Worm (Caenorhabditis elegans): ENCODE results near the gene R05H5.3.
A peak's percentile ranks its signal among the peaks of the same experiment; 100 is the strongest.

R05H5.3 gene

DNA sequence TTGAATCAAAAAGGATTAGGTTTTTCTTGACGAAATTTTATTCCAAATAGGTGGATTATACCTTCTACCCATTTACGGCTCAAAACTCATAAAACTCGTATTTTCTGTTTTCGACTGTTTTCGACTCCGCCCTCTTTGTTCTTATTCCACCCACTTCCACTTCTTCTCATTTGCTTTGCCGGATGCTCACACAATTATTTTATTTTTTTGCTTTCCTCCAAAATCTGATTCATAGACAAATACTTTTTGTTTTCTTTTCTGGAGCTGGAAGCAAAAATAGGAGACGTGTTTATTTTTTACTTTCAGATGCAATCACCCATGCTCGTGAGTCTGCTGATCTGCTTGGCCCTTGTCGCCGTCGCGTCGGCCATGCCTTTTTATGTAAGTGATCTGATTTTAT is 42.3 kb upstream of the R05H5.3 start, which contains the start of gene nlp-63:
Gene nlp-63, plus strand, starts transcription at position 301 of the 400 bp plus-strand sequence.
- TF ChIP-seq mxl-1 (tag; optimal IDR thresholded peaks at IDR 0.05) (no peak), Y53G8AR.9 (GFP tag; conservative IDR thresholded peaks at IDR 0.05) (no peak), nhr-120 (GFP tag; IDR thresholded peaks at IDR 0.05) (no peak), sea-2 (GFP tag; IDR thresholded peaks at IDR 0.05) (no peak), nfya-1 (tag; optimal IDR thresholded peaks at IDR 0.05; ENCODE audit: borderline replicate concordance, insufficient read depth) (no peak), Y79H2A.3 (GFP tag; conservative IDR thresholded peaks at IDR 0.05) (no peak), snpc-3.4 (tag; optimal IDR thresholded peaks at IDR 0.05) (no peak), Y53F4B.3 (GFP tag; IDR thresholded peaks at IDR 0.05) (no peak), xnd-1 (tag; optimal IDR thresholded peaks at IDR 0.05) (no peak), rec-8 (tag; optimal IDR thresholded peaks at IDR 0.05) (no peak), attf-5 (GFP tag; optimal IDR thresholded peaks at IDR 0.05) (no peak)

DNA sequence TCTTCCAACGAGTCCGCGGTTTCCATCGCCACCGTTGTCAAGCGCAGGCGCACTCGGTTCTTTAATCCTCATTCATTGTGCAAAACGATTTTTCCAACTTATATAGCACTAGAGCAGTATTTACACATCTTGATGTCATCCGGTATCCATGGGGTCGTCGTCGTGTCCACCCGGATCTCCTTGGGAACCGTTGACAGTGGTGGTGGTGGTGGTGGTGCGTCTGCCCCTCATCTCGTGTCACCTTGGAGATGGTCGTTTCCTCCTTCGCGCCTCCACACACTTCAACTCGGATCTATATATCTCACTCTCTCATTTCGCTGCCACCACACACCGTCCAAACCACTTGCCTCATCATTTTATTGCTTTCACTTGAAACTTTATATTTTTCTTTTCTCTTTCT is 34.6 kb upstream of the R05H5.3 start:
- no peak for TF ChIP-seq B0035.1 (tag; optimal IDR thresholded peaks at IDR 0.05)
- TF ChIP-seq lin-26 (GFP tag; IDR thresholded peaks at IDR 0.05) = no peak
- TF ChIP-seq egl-18 (GFP tag; IDR thresholded peaks at IDR 0.05) = no peak
- TF ChIP-seq zfh-2 (GFP tag; conservative IDR thresholded peaks at IDR 0.05) = peak; percentile 61
- no peak for TF ChIP-seq bed-2 (GFP tag; IDR thresholded peaks at IDR 0.05)
- no peak for TF ChIP-seq madf-10 (tag; optimal IDR thresholded peaks at IDR 0.05)

DNA sequence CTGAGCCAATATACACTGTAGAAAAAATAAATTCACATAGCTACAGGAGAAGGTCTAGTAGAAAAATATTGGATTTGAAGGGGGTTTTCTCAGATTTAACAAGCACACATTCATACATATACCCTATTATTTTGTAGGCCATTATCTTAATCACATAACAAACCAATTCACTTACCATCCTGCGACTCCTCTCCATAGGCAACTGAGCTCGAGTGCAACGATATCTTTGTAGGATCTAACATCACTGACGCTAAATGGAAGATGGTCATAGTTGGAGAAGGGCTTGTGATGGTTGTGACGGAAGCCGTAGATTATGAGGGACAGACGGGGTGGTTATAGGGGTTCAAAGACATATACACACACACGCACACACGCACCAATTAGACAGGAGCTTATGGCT is 33.3 kb upstream of the R05H5.3 start:
- TF ChIP-seq hsf-1 (GFP tag; IDR thresholded peaks at IDR 0.05) = no peak

DNA sequence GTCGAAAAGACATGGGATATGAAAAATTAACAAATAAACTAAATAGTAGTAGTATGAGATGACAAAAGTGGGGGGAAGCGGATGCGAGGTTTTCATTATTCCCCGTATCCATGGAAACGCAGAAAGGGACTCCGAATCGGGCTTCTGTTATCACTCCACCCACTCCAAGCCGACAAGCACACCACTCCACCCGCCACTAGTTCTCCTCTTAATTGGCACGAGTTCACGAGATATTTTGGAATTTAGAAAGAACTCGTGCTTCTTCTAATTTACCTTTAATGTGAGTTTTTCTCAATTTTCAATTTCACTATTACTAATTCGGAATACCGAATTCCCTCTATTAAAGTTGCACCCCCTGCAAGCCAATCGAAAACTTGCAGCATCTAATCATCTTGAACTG is 31.1 kb upstream of the R05H5.3 start:
- TF ChIP-seq tbx-9 (tag; optimal IDR thresholded peaks at IDR 0.05; ENCODE audit: borderline replicate concordance) (no peak), unc-130 (GFP tag; optimal IDR thresholded peaks at IDR 0.05) (no peak), repo-1 (tag; optimal IDR thresholded peaks at IDR 0.05) (no peak), K11D2.4 (GFP tag; IDR thresholded peaks at IDR 0.05) (no peak), hsf-1 (GFP tag; IDR thresholded peaks at IDR 0.05) (no peak), hmg-20 (GFP tag; IDR thresholded peaks at IDR 0.05) (no peak), hlh-26 (GFP tag; conservative IDR thresholded peaks at IDR 0.05) (no peak), ztf-26 (tag; optimal IDR thresholded peaks at IDR 0.05) (no peak), nhr-80 (tag; optimal IDR thresholded peaks at IDR 0.05) (no peak), atf-7 (tag; optimal IDR thresholded peaks at IDR 0.05) (no peak), dox-1 (GFP tag; IDR thresholded peaks at IDR 0.05) (no peak), snpc-1.3 (tag; optimal IDR thresholded peaks at IDR 0.05; ENCODE audit: insufficient read depth) (no peak), xnd-1 (tag; optimal IDR thresholded peaks at IDR 0.05) (no peak), zfh-2 (GFP tag; conservative IDR thresholded peaks at IDR 0.05) (no peak), egl-18 (GFP tag; IDR thresholded peaks at IDR 0.05) (no peak)

DNA sequence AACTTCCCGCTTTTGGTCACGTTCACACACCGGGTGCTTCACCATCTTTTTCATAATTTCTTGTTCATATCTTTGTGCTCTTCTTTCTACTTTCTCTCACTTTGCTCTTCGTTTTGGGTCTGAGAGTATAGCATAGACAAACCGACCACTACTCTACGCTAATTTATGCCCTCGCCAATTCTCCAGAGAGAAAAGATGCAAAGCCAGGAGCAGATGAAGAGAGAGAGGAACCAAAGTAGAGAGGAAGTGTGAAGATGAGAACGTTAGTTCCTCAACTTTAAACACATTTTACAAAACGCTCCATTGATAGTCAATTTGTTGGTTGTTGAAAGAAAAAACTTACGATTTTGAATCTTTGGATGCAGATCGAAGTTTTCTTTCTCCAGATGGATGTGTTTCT is 29.7 kb upstream of the R05H5.3 start:
- TF ChIP-seq attf-5 (GFP tag; optimal IDR thresholded peaks at IDR 0.05) = no peak
- no peak for TF ChIP-seq lir-1 (GFP tag; conservative IDR thresholded peaks at IDR 0.05)
- TF ChIP-seq madf-10 (tag; optimal IDR thresholded peaks at IDR 0.05) = no peak
- no peak for TF ChIP-seq unc-130 (GFP tag; optimal IDR thresholded peaks at IDR 0.05)
- TF ChIP-seq athp-1 (tag; optimal IDR thresholded peaks at IDR 0.05) = no peak
- no peak for TF ChIP-seq him-1 (tag; optimal IDR thresholded peaks at IDR 0.05)
- TF ChIP-seq nhr-179 (tag; optimal IDR thresholded peaks at IDR 0.05) = no peak
- no peak for TF ChIP-seq ccch-3 (GFP tag; optimal IDR thresholded peaks at IDR 0.05)
- no peak for TF ChIP-seq lin-40 (tag; optimal IDR thresholded peaks at IDR 0.05)
- no peak for TF ChIP-seq F37B4.10 (GFP tag; IDR thresholded peaks at IDR 0.05)
- no peak for TF ChIP-seq ztf-18 (tag; optimal IDR thresholded peaks at IDR 0.05)
- no peak for TF ChIP-seq zim-3 (tag; optimal IDR thresholded peaks at IDR 0.05)
- no peak for TF ChIP-seq lin-54 (GFP tag; optimal IDR thresholded peaks at IDR 0.05)
- TF ChIP-seq rpc-1 (optimal IDR thresholded peaks at IDR 0.05) = no peak
- TF ChIP-seq rpc-1 (tag; optimal IDR thresholded peaks at IDR 0.05) = no peak

Measured in whole organism, young adult.